Fruit fly (Drosophila melanogaster): ENCODE data around the gene CG42717.
A peak's percentile ranks its signal among the peaks of the same experiment; 100 is the strongest.

DNA sequence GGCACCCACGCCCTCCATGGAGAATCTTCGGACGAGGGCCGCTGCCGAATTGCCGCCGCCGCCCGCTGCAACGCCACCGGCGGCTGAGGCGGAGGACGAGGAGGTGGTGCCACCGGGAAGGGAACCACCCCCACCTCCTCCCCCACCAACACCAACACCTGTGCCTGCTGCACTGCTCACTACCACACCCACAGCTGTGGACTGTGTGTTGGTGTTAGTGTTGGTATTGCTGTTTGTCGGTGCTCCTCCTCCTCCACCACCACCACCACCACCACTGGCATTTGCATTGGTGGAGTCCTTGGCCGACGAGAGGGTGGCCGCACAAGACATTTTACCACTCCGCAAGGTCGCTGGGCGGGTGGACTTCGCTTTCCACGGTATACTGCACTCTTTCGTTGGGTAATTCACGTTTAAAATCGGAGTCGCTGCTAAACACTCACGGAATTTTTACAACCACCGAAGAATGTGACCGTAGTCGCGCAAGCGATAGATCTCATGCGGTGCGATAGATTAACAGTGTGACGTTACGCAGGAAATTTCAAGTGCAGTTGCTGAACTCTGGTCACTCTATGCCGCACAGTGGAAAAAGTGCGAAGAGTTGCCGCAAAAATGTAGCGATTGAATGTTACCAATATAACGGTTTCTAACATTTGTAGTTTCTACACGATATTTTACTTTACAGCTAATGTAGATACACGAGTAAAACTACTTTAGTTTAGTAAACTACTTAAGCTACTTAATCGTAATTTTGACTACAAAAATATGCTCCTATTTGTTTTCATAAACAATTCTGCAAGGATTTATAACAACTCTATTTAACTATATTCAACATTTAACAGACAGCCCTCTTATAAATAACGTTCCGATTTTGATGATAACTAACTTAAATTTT is 21.4 kb downstream of the CG42717 start, which contains the start of gene mib1:
- peak; percentile 76 for TF ChIP-seq cic (GFP tag; optimal IDR thresholded peaks at IDR 0.05)
- no peak for TF ChIP-seq CG7045 (GFP tag; optimal IDR thresholded peaks at IDR 0.05)
- peak; percentile 31 for TF ChIP-seq Hr96 (GFP tag; optimal IDR thresholded peaks at IDR 0.05)
- TF ChIP-seq Clk (GFP tag; optimal IDR thresholded peaks at IDR 0.05), result no peak
- TF ChIP-seq CG11617 (GFP tag; optimal IDR thresholded peaks at IDR 0.05), result peak; percentile 5
- TF ChIP-seq kay (GFP tag; ENCODE audit: borderline replicate concordance), result no peak
- no peak for TF ChIP-seq CG5204 (GFP tag; optimal IDR thresholded peaks at IDR 0.05)
- no peak for TF ChIP-seq CG33017 (tag; optimal IDR thresholded peaks at IDR 0.05)
- TF ChIP-seq tj (GFP tag; optimal IDR thresholded peaks at IDR 0.05), result peak; percentile 22
- peak; percentile 30 for TF ChIP-seq Mnt (GFP tag; optimal IDR thresholded peaks at IDR 0.05)
- TF ChIP-seq CG14711 (tag; optimal IDR thresholded peaks at IDR 0.05), result peak; percentile 40
- no peak for TF ChIP-seq toe (GFP tag; optimal IDR thresholded peaks at IDR 0.05)
